Worm (Caenorhabditis elegans) whole organism, mixed stage, embryonic: ENCODE results near the gene Y50D7A.1.

Experiments
- blmp-1 ChIP-seq: fragments of 150-350 bp; optimal IDR thresholded peaks from 2 replicates; lab custom pipeline; 2014; ENCODE audit warnings: missing biosample characterization, missing genetic modification characterization
- elt-1 ChIP-seq: sonication (generic microtip); optimal IDR thresholded peaks from 2 replicates; lab custom pipeline; 2017; ENCODE audit warnings: missing genetic modification characterization, mild to moderate bottlenecking, missing compliant biosample characterization, antibody characterized with exemption, moderate library complexity, borderline replicate concordance; ENCODE audit not compliant: insufficient read depth
- elt-3 ChIP-seq: fragments of 150-350 bp; optimal IDR thresholded peaks from 2 replicates; lab custom pipeline; 2014; ENCODE audit warnings: missing biosample characterization, missing genetic modification characterization
- lsy-2 ChIP-seq: fragments of 150-350 bp; optimal IDR thresholded peaks from 2 replicates; lab custom pipeline; 2014; ENCODE audit warnings: missing biosample characterization, missing genetic modification characterization
- nhr-2 ChIP-seq: fragments of 150-350 bp; optimal IDR thresholded peaks from 2 replicates; lab custom pipeline; 2014; ENCODE audit warnings: missing biosample characterization, missing genetic modification characterization
- nhr-237 ChIP-seq: fragments of 150-350 bp; optimal IDR thresholded peaks from 2 replicates; lab custom pipeline; 2014; ENCODE audit warnings: missing biosample characterization, missing genetic modification characterization
- nhr-76 ChIP-seq: sonication (generic microtip); optimal IDR thresholded peaks from 2 replicates; lab custom pipeline; 2017; ENCODE audit warnings: missing biosample characterization, missing genetic modification characterization
- snpc-4 ChIP-seq: fragments of 150-350 bp; optimal IDR thresholded peaks from 2 replicates; lab custom pipeline; 2014; ENCODE audit warnings: missing biosample characterization, missing genetic modification characterization
- sptf-1 ChIP-seq: sonication (generic microtip); optimal IDR thresholded peaks from 2 replicates; lab custom pipeline; 2017; ENCODE audit warnings: mild to moderate bottlenecking, missing genetic modification characterization, moderate library complexity, missing compliant biosample characterization
- unc-120 ChIP-seq: sonication (generic microtip); optimal IDR thresholded peaks from 2 replicates; lab custom pipeline; 2017; ENCODE audit warnings: missing genetic modification characterization, missing compliant biosample characterization; ENCODE audit not compliant: poor library complexity, severe bottlenecking
- unc-62 ChIP-seq: fragments of 150-350 bp; optimal IDR thresholded peaks from 2 replicates; lab custom pipeline; 2014; ENCODE audit warnings: missing biosample characterization, missing genetic modification reagents, missing genetic modification characterization
- ztf-11 ChIP-seq: fragments of 150-350 bp; optimal IDR thresholded peaks from 2 replicates; lab custom pipeline; 2014; ENCODE audit warnings: missing biosample characterization, missing genetic modification characterization

DNA sequence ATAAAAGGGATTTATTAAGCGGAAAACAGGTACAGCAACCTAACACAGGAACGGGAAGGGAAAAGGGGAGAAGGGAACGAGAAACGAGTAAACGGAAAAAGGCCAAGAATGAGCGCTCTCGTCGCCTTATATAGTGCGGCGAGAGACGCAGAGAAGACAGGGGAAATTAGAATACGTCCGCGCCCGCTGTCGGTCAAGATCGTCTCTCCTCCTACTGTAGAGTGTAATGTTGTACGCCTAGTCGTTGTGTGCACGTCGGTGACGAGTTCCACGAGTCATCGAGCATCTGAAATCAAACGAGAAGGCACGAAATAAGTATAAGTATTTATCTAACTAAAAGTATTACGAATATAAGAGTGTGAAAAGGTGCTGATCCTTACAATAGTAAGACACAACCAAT is 18.7 kb downstream of the Y50D7A.1 start:
- no peak for TF ChIP-seq ztf-11 (tag; lab: Kevin White, UChicago)
- no peak for TF ChIP-seq snpc-4
- no peak for TF ChIP-seq blmp-1 (tag; lab: Kevin White, UChicago)
- no peak for TF ChIP-seq elt-3 (tag; lab: Kevin White, UChicago)
- no peak for TF ChIP-seq nhr-237 (tag; lab: Kevin White, UChicago)
- TF ChIP-seq unc-120: no peak
- TF ChIP-seq nhr-76 (tag; lab: Kevin White, UChicago): no peak
- TF ChIP-seq lsy-2 (tag; lab: Kevin White, UChicago): no peak
- no peak for TF ChIP-seq elt-1 (tag; lab: Kevin White, UChicago)
- no peak for TF ChIP-seq nhr-2
- TF ChIP-seq unc-62 (GFP tag; lab: Kevin White, UChicago): no peak
- TF ChIP-seq sptf-1 (tag; lab: Kevin White, UChicago): peak; percentile 14
